Fruit fly (Drosophila melanogaster) whole organism, prepupa: ENCODE results near the gene CG14232.

Experiments
- Blimp-1 ChIP-seq: fragments of 200-800 bp; sonication (Bioruptor generic); optimal IDR thresholded peaks from 3 replicates; lab custom pipeline; 2017; ENCODE audit warnings: missing biosample characterization, missing genetic modification characterization, mild to moderate bottlenecking, moderate library complexity, missing genetic modification reagents
- CG11294 ChIP-seq: fragments of 200-800 bp; sonication (Bioruptor generic); IDR thresholded peaks from 2 replicates; pipeline ENCODE4 v1.3.6; 2022; ENCODE audit warnings: missing biosample characterization, missing genetic modification characterization
- CG11762 ChIP-seq: fragments of 200-800 bp; sonication (Bioruptor generic); optimal IDR thresholded peaks from 3 replicates; lab custom pipeline; 2016; ENCODE audit warnings: missing biosample characterization, missing genetic modification characterization; ENCODE audit not compliant: insufficient read depth
- CG15336 ChIP-seq: fragments of 200-800 bp; sonication (Bioruptor generic); IDR thresholded peaks from 2 replicates; pipeline ENCODE4 v1.3.6; 2022; ENCODE audit warnings: missing biosample characterization, missing genetic modification characterization
- CG1621 ChIP-seq: fragments of 200-800 bp; sonication (Bioruptor generic); optimal IDR thresholded peaks from 3 replicates; lab custom pipeline; 2018; ENCODE audit warnings: missing biosample characterization, mild to moderate bottlenecking, missing genetic modification characterization
- CG3032 ChIP-seq: fragments of 200-800 bp; optimal IDR thresholded peaks from 2 replicates; lab custom pipeline; 2019; ENCODE audit warnings: missing biosample characterization, mild to moderate bottlenecking, missing genetic modification characterization, moderate library complexity
- CG31627 ChIP-seq: fragments of 200-800 bp; sonication (Bioruptor generic); optimal IDR thresholded peaks from 3 replicates; lab custom pipeline; 2016; ENCODE audit warnings: missing biosample characterization, missing genetic modification characterization
- CG32006 ChIP-seq: fragments of 200-800 bp; sonication (Bioruptor generic); optimal IDR thresholded peaks from 3 replicates; lab custom pipeline; 2017; ENCODE audit warnings: missing biosample characterization, mild to moderate bottlenecking, missing genetic modification characterization
- CG3919 ChIP-seq: fragments of 200-800 bp; sonication (Bioruptor generic); optimal IDR thresholded peaks from 3 replicates; lab custom pipeline; 2016; ENCODE audit warnings: missing biosample characterization, missing genetic modification characterization
- CG4318 ChIP-seq: fragments of 200-800 bp; sonication (Bioruptor generic); optimal IDR thresholded peaks from 3 replicates; lab custom pipeline; 2017; ENCODE audit warnings: missing biosample characterization, mild to moderate bottlenecking, missing genetic modification characterization
- CG6276 ChIP-seq: fragments of 200-800 bp; sonication (Bioruptor generic); optimal IDR thresholded peaks from 2 replicates; lab custom pipeline; 2017; ENCODE audit warnings: missing biosample characterization, mild to moderate bottlenecking, missing genetic modification characterization
- CG6792 ChIP-seq: fragments of 200-800 bp; sonication (Bioruptor generic); optimal IDR thresholded peaks from 3 replicates; lab custom pipeline; 2016; ENCODE audit warnings: missing biosample characterization, missing genetic modification characterization
- CG6808 ChIP-seq: fragments of 200-800 bp; sonication (Bioruptor generic); optimal IDR thresholded peaks from 3 replicates; lab custom pipeline; 2017; ENCODE audit warnings: missing biosample characterization, missing genetic modification characterization, mild to moderate bottlenecking, moderate library complexity, missing genetic modification reagents
- CG6854 ChIP-seq: fragments of 200-800 bp; sonication (Bioruptor generic); optimal IDR thresholded peaks from 2 replicates; lab custom pipeline; 2017; ENCODE audit warnings: missing biosample characterization, mild to moderate bottlenecking, missing genetic modification characterization
- CG7368 ChIP-seq: fragments of 200-800 bp; sonication (Bioruptor generic); optimal IDR thresholded peaks from 3 replicates; lab custom pipeline; 2016; ENCODE audit warnings: missing biosample characterization, missing genetic modification characterization
- CG8119 ChIP-seq: fragments of 200-800 bp; sonication (Bioruptor generic); IDR thresholded peaks from 3 replicates; pipeline ENCODE4 v1.3.6; 2022; ENCODE audit warnings: missing biosample characterization, missing genetic modification characterization
- CG8319 ChIP-seq: fragments of 200-800 bp; sonication (Bioruptor generic); optimal IDR thresholded peaks from 3 replicates; lab custom pipeline; 2016; ENCODE audit warnings: missing biosample characterization, missing genetic modification characterization
- CG8632 ChIP-seq: fragments of 200-800 bp; sonication (Bioruptor generic); optimal IDR thresholded peaks from 3 replicates; lab custom pipeline; 2016; ENCODE audit warnings: missing biosample characterization, missing genetic modification characterization
- CG9139 ChIP-seq: fragments of 200-800 bp; sonication (Bioruptor generic); optimal IDR thresholded peaks from 3 replicates; lab custom pipeline; 2017; ENCODE audit warnings: missing biosample characterization, mild to moderate bottlenecking, missing genetic modification characterization
- Eip75B ChIP-seq: fragments of 200-800 bp; sonication (Bioruptor generic); optimal IDR thresholded peaks from 3 replicates; lab custom pipeline; 2016; ENCODE audit warnings: missing biosample characterization, missing genetic modification characterization
- Eip93F ChIP-seq: fragments of 200-800 bp; sonication (Bioruptor generic); optimal IDR thresholded peaks from 2 replicates; lab custom pipeline; 2016; ENCODE audit warnings: missing biosample characterization, mild to moderate bottlenecking, missing genetic modification characterization
- Ets96B ChIP-seq: fragments of 200-800 bp; optimal IDR thresholded peaks from 2 replicates; lab custom pipeline; 2019; ENCODE audit warnings: missing biosample characterization, mild to moderate bottlenecking, missing genetic modification characterization, moderate library complexity
- Hr39 ChIP-seq: fragments of 200-800 bp; sonication (Bioruptor generic); optimal IDR thresholded peaks from 2 replicates; lab custom pipeline; 2016; ENCODE audit warnings: missing biosample characterization, missing genetic modification characterization
- Hr4 ChIP-seq: fragments of 200-800 bp; sonication (Bioruptor generic); optimal IDR thresholded peaks from 3 replicates; lab custom pipeline; 2016; ENCODE audit warnings: missing biosample characterization, missing genetic modification characterization
- Lpt ChIP-seq: fragments of 200-800 bp; sonication (Bioruptor generic); optimal IDR thresholded peaks from 3 replicates; lab custom pipeline; 2016; ENCODE audit warnings: missing biosample characterization, missing genetic modification characterization
- Met ChIP-seq: fragments of 200-800 bp; sonication (Bioruptor generic); optimal IDR thresholded peaks from 3 replicates; lab custom pipeline; 2016; ENCODE audit warnings: missing biosample characterization, missing genetic modification characterization
- OdsH ChIP-seq: fragments of 200-800 bp; sonication (Bioruptor generic); optimal IDR thresholded peaks from 3 replicates; lab custom pipeline; 2016; ENCODE audit warnings: missing biosample characterization, missing genetic modification characterization
- Smox ChIP-seq: fragments of 200-800 bp; sonication (Bioruptor generic); optimal IDR thresholded peaks from 3 replicates; lab custom pipeline; 2016; ENCODE audit warnings: missing biosample characterization, missing genetic modification characterization
- Sox102F ChIP-seq: fragments of 200-800 bp; sonication (Bioruptor generic); optimal IDR thresholded peaks from 2 replicates; lab custom pipeline; 2016; ENCODE audit warnings: missing biosample characterization, mild to moderate bottlenecking, missing genetic modification characterization
- Sox14 ChIP-seq: fragments of 200-800 bp; sonication (Bioruptor generic); optimal IDR thresholded peaks from 3 replicates; lab custom pipeline; 2016; ENCODE audit warnings: missing biosample characterization, missing genetic modification characterization
- Sox15 ChIP-seq: fragments of 200-800 bp; sonication (Bioruptor generic); optimal IDR thresholded peaks from 3 replicates; lab custom pipeline; 2016; ENCODE audit warnings: missing biosample characterization, missing genetic modification characterization
- achi ChIP-seq: fragments of 200-800 bp; sonication (Bioruptor generic); optimal IDR thresholded peaks from 3 replicates; lab custom pipeline; 2016; ENCODE audit warnings: missing biosample characterization, missing genetic modification characterization
- acj6 ChIP-seq: fragments of 200-800 bp; sonication (Bioruptor generic); optimal IDR thresholded peaks from 3 replicates; lab custom pipeline; 2016; ENCODE audit warnings: missing biosample characterization, missing genetic modification characterization
- cyc ChIP-seq: fragments of 200-800 bp; sonication (Bioruptor generic); optimal IDR thresholded peaks from 3 replicates; lab custom pipeline; 2016; ENCODE audit warnings: missing biosample characterization, missing genetic modification characterization
- eg ChIP-seq: fragments of 200-800 bp; sonication (Bioruptor generic); IDR thresholded peaks from 3 replicates; pipeline ENCODE4 v1.3.6; 2022; ENCODE audit warnings: missing biosample characterization, missing genetic modification characterization
- esn ChIP-seq: fragments of 200-800 bp; sonication (Bioruptor generic); optimal IDR thresholded peaks from 2 replicates; lab custom pipeline; 2016; ENCODE audit warnings: missing biosample characterization, mild to moderate bottlenecking, missing genetic modification characterization, moderate library complexity
- fd59A ChIP-seq: fragments of 200-800 bp; sonication (Bioruptor generic); optimal IDR thresholded peaks from 2 replicates; lab custom pipeline; 2017; ENCODE audit warnings: missing biosample characterization, mild to moderate bottlenecking, missing genetic modification characterization, missing genetic modification reagents
- fd85E ChIP-seq: fragments of 200-800 bp; sonication (Bioruptor generic); optimal IDR thresholded peaks from 3 replicates; lab custom pipeline; 2016; ENCODE audit warnings: missing biosample characterization, missing genetic modification characterization
- fkh ChIP-seq: fragments of 200-800 bp; sonication (Bioruptor generic); optimal IDR thresholded peaks from 3 replicates; lab custom pipeline; 2017; ENCODE audit warnings: missing biosample characterization, mild to moderate bottlenecking, missing genetic modification characterization, moderate library complexity
- lz ChIP-seq: fragments of 200-800 bp; sonication (Bioruptor generic); optimal IDR thresholded peaks from 3 replicates; lab custom pipeline; 2016; ENCODE audit warnings: missing biosample characterization, missing genetic modification characterization
- net ChIP-seq: fragments of 200-800 bp; sonication (Bioruptor generic); optimal IDR thresholded peaks from 3 replicates; lab custom pipeline; 2016; ENCODE audit warnings: missing biosample characterization, missing genetic modification characterization
- pdm3 ChIP-seq: fragments of 200-800 bp; sonication (Bioruptor generic); optimal IDR thresholded peaks from 3 replicates; lab custom pipeline; 2016; ENCODE audit warnings: missing biosample characterization, missing genetic modification characterization
- salr ChIP-seq, 2 experiments: fragments of 200-800 bp; sonication (Bioruptor generic); optimal IDR thresholded peaks; 3 replicates each; lab custom pipeline; 2016 to 2018; ENCODE audit warnings: missing biosample characterization in 2 of 2, missing genetic modification characterization in 2 of 2, mild to moderate bottlenecking in 1 of 2
- spab ChIP-seq: fragments of 200-800 bp; sonication (Bioruptor generic); optimal IDR thresholded peaks from 2 replicates; lab custom pipeline; 2017; ENCODE audit warnings: missing biosample characterization, mild to moderate bottlenecking, missing genetic modification characterization, missing genetic modification reagents
- svp ChIP-seq: fragments of 200-800 bp; sonication (Bioruptor generic); peaks from one replicate; lab custom pipeline; 2016; ENCODE audit warnings: missing biosample characterization, missing genetic modification characterization
- topi ChIP-seq: fragments of 200-800 bp; sonication (Bioruptor generic); optimal IDR thresholded peaks from 3 replicates; lab custom pipeline; 2016; ENCODE audit warnings: missing biosample characterization, missing genetic modification characterization

The CG14232 gene

dm6 chrX:19668405-19668804 is 35.7 kb downstream of the CG14232 start (continued):
- TF ChIP-seq Sox14 (GFP tag; lab: Kevin White, UChicago) (peak; percentile 100), Eip93F (peak; percentile 99), CG3032 (tag; lab: Kevin White, UChicago) (peak; percentile 96), fd59A (peak; percentile 98), CG6808 (GFP tag; lab: Kevin White, UChicago) (peak; percentile 97), lz (GFP tag; lab: Kevin White, UChicago) (peak; percentile 99), Eip75B (peak; percentile 99), CG15336 (GFP tag; lab: Robert Waterston, UW) (peak; percentile 97), CG8319 (GFP tag; lab: Kevin White, UChicago) (peak; percentile 98), CG3919 (GFP tag; lab: Kevin White, UChicago) (peak; percentile 99), Sox102F (GFP tag; lab: Kevin White, UChicago) (peak; percentile 99), CG7368 (peak; percentile 99), CG6276 (GFP tag; lab: Kevin White, UChicago) (peak; percentile 88), CG31627 (GFP tag; lab: Kevin White, UChicago) (peak; percentile 99), CG11762 (GFP tag; lab: Kevin White, UChicago) (peak; percentile 97), fd85E (GFP tag; lab: Kevin White, UChicago) (peak; percentile 96), CG8119 (peak; percentile 97), CG11294 (GFP tag; lab: Robert Waterston, UW) (peak; percentile 90), Ets96B (tag; lab: Kevin White, UChicago) (peak; percentile 96), salr (GFP tag; optimal IDR thresholded peaks at IDR 0.05; lab: Kevin White, UChicago) (peak; percentile 94 to 97), CG6854 (peak; percentile 98), spab (GFP tag; lab: Kevin White, UChicago) (peak; percentile 95), cyc (peak; percentile 99), pdm3 (peak; percentile 99), CG9139 (peak; percentile 96), CG32006 (peak; percentile 97), topi (peak; percentile 99), Smox (GFP tag; lab: Kevin White, UChicago) (peak; percentile 99), achi (GFP tag; lab: Kevin White, UChicago) (peak; percentile 98), CG1621 (tag; lab: Kevin White, UChicago) (peak; percentile 98), CG4318 (GFP tag; lab: Kevin White, UChicago) (peak; percentile 95), fkh (GFP tag; lab: Kevin White, UChicago) (no peak), CG8632 (GFP tag; lab: Kevin White, UChicago) (peak; percentile 98), Lpt (GFP tag; lab: Kevin White, UChicago) (peak; percentile 98), CG6792 (GFP tag; lab: Kevin White, UChicago) (peak; percentile 99), Sox15 (GFP tag; lab: Kevin White, UChicago) (peak; percentile 98)

dm6 chrX:19667444-19668104 is 36.5 kb downstream of the CG14232 start:
- TF ChIP-seq Blimp-1 (GFP tag; lab: Kevin White, UChicago) (peak; percentile 25), svp (GFP tag; lab: Kevin White, UChicago) (peak; percentile 74), CG1621 (tag; lab: Kevin White, UChicago) (no peak), Hr4 (GFP tag; lab: Kevin White, UChicago) (no peak)

- TF ChIP-seq Blimp-1 (GFP tag; lab: Kevin White, UChicago) (no peak), CG1621 (tag; lab: Kevin White, UChicago) (peak; percentile 2), Hr39 (GFP tag; lab: Kevin White, UChicago) (peak; percentile 73), achi (GFP tag; lab: Kevin White, UChicago) (peak; percentile 43), acj6 (GFP tag; lab: Kevin White, UChicago) (peak; percentile 41), Lpt (GFP tag; lab: Kevin White, UChicago) (peak; percentile 26), Met (GFP tag; lab: Kevin White, UChicago) (peak; percentile 72), CG8119 (no peak), esn (GFP tag; lab: Kevin White, UChicago) (peak; percentile 65), fd59A (peak; percentile 9), CG8632 (GFP tag; lab: Kevin White, UChicago) (peak; percentile 36), Eip75B (peak; percentile 53), net (GFP tag; lab: Kevin White, UChicago) (peak; percentile 44), OdsH (GFP tag; lab: Kevin White, UChicago) (peak; percentile 39), CG6792 (GFP tag; lab: Kevin White, UChicago) (peak; percentile 49), eg (GFP tag; lab: Robert Waterston, UW) (peak; percentile 74), Hr4 (GFP tag; lab: Kevin White, UChicago) (peak; percentile 59), Ets96B (tag; lab: Kevin White, UChicago) (peak; percentile 38), Eip93F (peak; percentile 44), lz (GFP tag; lab: Kevin White, UChicago) (peak; percentile 67), Smox (GFP tag; lab: Kevin White, UChicago) (peak; percentile 57)
These were observed 37.1 kb downstream of the CG14232 start, which contains the start of gene Zw for dm6 chrX:19666991-19667409. Zw (plus strand) TSS chrX:19667252.
